Fruit fly (Drosophila melanogaster): ENCODE measurements around the gene CG7739.

Gene CG7739

dm6 chr3L:15563058-15563850 is at the start of gene CG7739, which contains the start of gene SCCRO:
TSS of gene CG7739 (minus strand) at chr3L:15563065.
TSS of gene SCCRO (plus strand) at chr3L:15563427.
- TF ChIP-seq h (GFP tag; optimal IDR thresholded peaks at IDR 0.05) (peak; percentile 26), psq (GFP tag; optimal IDR thresholded peaks at IDR 0.05) (peak; percentile 38), Abd-B (GFP tag; optimal IDR thresholded peaks at IDR 0.05) (no peak), Mio (GFP tag; optimal IDR thresholded peaks at IDR 0.05) (no peak), br (GFP tag; optimal IDR thresholded peaks at IDR 0.05) (peak; percentile 30), dsf (GFP tag; optimal IDR thresholded peaks at IDR 0.05; ENCODE audit: borderline replicate concordance) (peak; percentile 11), Jra (GFP tag; optimal IDR thresholded peaks at IDR 0.05) (no peak), OdsH (GFP tag; optimal IDR thresholded peaks at IDR 0.05) (peak; percentile 22), brk (GFP tag; optimal IDR thresholded peaks at IDR 0.05) (no peak), Hnf4 (GFP tag; optimal IDR thresholded peaks at IDR 0.05) (peak; percentile 69), jim (GFP tag; optimal IDR thresholded peaks at IDR 0.05) (peak; percentile 45), foxo (GFP tag; optimal IDR thresholded peaks at IDR 0.05) (peak in 1 of 2 experiments; percentile 62), fru (GFP tag; optimal IDR thresholded peaks at IDR 0.05) (peak; percentile 3), Hr83 (GFP tag; optimal IDR thresholded peaks at IDR 0.05; ENCODE audit: poor library complexity, severe bottlenecking) (peak; percentile 90), rgr (GFP tag; optimal IDR thresholded peaks at IDR 0.05) (peak; percentile 65), HLH106 (tag; optimal IDR thresholded peaks at IDR 0.05) (peak; percentile 70), Rel (GFP tag; optimal IDR thresholded peaks at IDR 0.05) (no peak), Rel (tag; optimal IDR thresholded peaks at IDR 0.05) (peak; percentile 22), Sp1 (GFP tag; optimal IDR thresholded peaks at IDR 0.05) (peak; percentile 41), CG9705 (GFP tag; optimal IDR thresholded peaks at IDR 0.05) (peak; percentile 11), sv (GFP tag; optimal IDR thresholded peaks at IDR 0.05) (no peak)

- no peak for TF ChIP-seq GATAd (GFP tag; optimal IDR thresholded peaks at IDR 0.05)
- no peak for TF ChIP-seq sv (GFP tag; optimal IDR thresholded peaks at IDR 0.05)
- TF ChIP-seq ey (GFP tag; optimal IDR thresholded peaks at IDR 0.05): no peak
- TF ChIP-seq Sp1 (GFP tag; optimal IDR thresholded peaks at IDR 0.05): no peak
- TF ChIP-seq brk (GFP tag; optimal IDR thresholded peaks at IDR 0.05): peak; percentile 67
- TF ChIP-seq Myc (optimal IDR thresholded peaks at IDR 0.05): no peak
- peak; percentile 77 for TF ChIP-seq Vsx2 (GFP tag; optimal IDR thresholded peaks at IDR 0.05; ENCODE audit: partially characterized antibody)
- no peak for TF ChIP-seq Rel (GFP tag; optimal IDR thresholded peaks at IDR 0.05)
- TF ChIP-seq Rel (tag; optimal IDR thresholded peaks at IDR 0.05): peak; percentile 71
- no peak for TF ChIP-seq dsf (GFP tag; optimal IDR thresholded peaks at IDR 0.05; ENCODE audit: borderline replicate concordance)
- TF ChIP-seq CrebA (GFP tag; optimal IDR thresholded peaks at IDR 0.05; ENCODE audit: borderline replicate concordance): no peak
- no peak for TF ChIP-seq sage (GFP tag; optimal IDR thresholded peaks at IDR 0.05)
- no peak for TF ChIP-seq psq (GFP tag; optimal IDR thresholded peaks at IDR 0.05)
- TF ChIP-seq usp (GFP tag; optimal IDR thresholded peaks at IDR 0.05): no peak
These were observed 47.2 kb upstream of the CG7739 start, which contains the start of gene CG7650 for dm6 chr3L:15610109-15610508. TSS of gene CG7650 (minus strand) at chr3L:15610386.

dm6 chr3L:15604979-15605378 is 42.1 kb upstream of the CG7739 start:
- TF ChIP-seq Dfd (GFP tag; optimal IDR thresholded peaks at IDR 0.05) (peak; percentile 94), Sp1 (GFP tag; optimal IDR thresholded peaks at IDR 0.05) (no peak)

- no peak for TF ChIP-seq CG32264 (GFP tag; optimal IDR thresholded peaks at IDR 0.05)
- no peak for TF ChIP-seq dl (GFP tag; optimal IDR thresholded peaks at IDR 0.05; ENCODE audit: insufficient read depth in 1 of 2, partially characterized antibody in 2 of 2)
- no peak for TF ChIP-seq Dfd (GFP tag; optimal IDR thresholded peaks at IDR 0.05)
- no peak for TF ChIP-seq dsf (GFP tag; optimal IDR thresholded peaks at IDR 0.05; ENCODE audit: borderline replicate concordance)
- TF ChIP-seq lola (GFP tag; optimal IDR thresholded peaks at IDR 0.05): no peak
- TF ChIP-seq Hnf4 (GFP tag; optimal IDR thresholded peaks at IDR 0.05): no peak
- TF ChIP-seq Dif (GFP tag; optimal IDR thresholded peaks at IDR 0.05; ENCODE audit: partially characterized antibody): no peak
These were observed 37.2 kb upstream of the CG7739 start for dm6 chr3L:15600051-15600450.

Measured in whole organism, wandering third instar larva.